Worm (Caenorhabditis elegans): Measurements from ENCODE around the gene Y110A2AL.7.

The Y110A2AL.7 gene

DNA sequence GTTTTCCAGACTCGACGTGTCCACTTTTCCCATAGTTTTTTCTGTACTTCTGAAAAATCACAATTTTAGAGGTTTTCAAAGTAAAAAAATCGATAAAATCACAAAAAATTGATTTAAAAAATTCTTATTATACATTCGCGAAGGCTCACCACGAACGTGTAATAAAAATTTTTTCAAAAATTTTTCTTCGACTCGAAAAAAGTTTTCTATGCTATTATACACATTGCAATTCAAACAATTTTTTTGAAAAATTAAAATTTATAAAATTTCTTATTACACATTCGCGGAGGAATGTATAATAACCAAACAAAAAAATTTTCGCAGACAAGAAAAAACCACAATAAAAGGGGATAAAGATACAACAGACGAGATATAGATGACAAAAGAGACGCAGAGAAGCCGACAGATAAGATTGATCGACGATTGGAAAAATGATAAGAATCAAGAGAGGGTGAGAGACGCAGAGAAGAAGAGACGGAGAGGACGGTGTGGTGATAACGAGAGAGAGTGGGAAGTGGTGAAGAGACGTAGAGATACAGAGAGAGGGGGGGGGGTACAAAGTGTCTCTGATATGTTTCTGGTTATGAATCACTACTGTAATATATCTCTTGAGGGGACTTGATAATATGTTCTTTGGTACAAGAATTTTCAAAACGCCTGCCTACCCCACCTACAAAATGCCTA is 42.3 kb downstream of the Y110A2AL.7 start, which contains the start of gene nhr-119:
nhr-119 (minus strand) TSS at position 51 of the 684 bp plus-strand sequence.
- TF ChIP-seq unc-62 (GFP tag; optimal IDR thresholded peaks at IDR 0.05) (peak; percentile 11), eor-1 (tag; optimal IDR thresholded peaks at IDR 0.05) (no peak), pha-4 (tag; optimal IDR thresholded peaks at IDR 0.05) (peak; percentile 31), fkh-10 (GFP tag; optimal IDR thresholded peaks at IDR 0.05) (no peak), unc-39 (tag; optimal IDR thresholded peaks at IDR 0.05) (no peak), nhr-12 (tag; optimal IDR thresholded peaks at IDR 0.05) (no peak), elt-2 (tag; optimal IDR thresholded peaks at IDR 0.05) (peak; percentile 96), lsy-12 (tag; optimal IDR thresholded peaks at IDR 0.05) (no peak), lin-39 (tag; optimal IDR thresholded peaks at IDR 0.05) (no peak), nhr-76 (tag; optimal IDR thresholded peaks at IDR 0.05) (no peak), elt-3 (tag; optimal IDR thresholded peaks at IDR 0.05) (peak in 2 of 3 experiments; percentile 74 to 92), lin-15B (tag; optimal IDR thresholded peaks at IDR 0.05) (peak; percentile 10), jun-1 (tag; optimal IDR thresholded peaks at IDR 0.05) (peak; percentile 81), daf-12 (tag; optimal IDR thresholded peaks at IDR 0.05) (no peak), nhr-23 (tag; optimal IDR thresholded peaks at IDR 0.05) (peak; percentile 92), ama-1 (optimal IDR thresholded peaks at IDR 0.05) (no peak), nfya-1 (tag; optimal IDR thresholded peaks at IDR 0.05; ENCODE audit: insufficient read depth) (peak; percentile 65), R02D3.7 (tag; optimal IDR thresholded peaks at IDR 0.05) (peak; percentile 48), pqm-1 (tag; optimal IDR thresholded peaks at IDR 0.05) (peak; percentile 92), nhr-43 (tag; optimal IDR thresholded peaks at IDR 0.05; ENCODE audit: poor library complexity, severe bottlenecking) (peak; percentile 93), nhr-25 (tag; optimal IDR thresholded peaks at IDR 0.05) (peak; percentile 85), sea-2 (GFP tag; optimal IDR thresholded peaks at IDR 0.05) (no peak), elt-1 (tag; optimal IDR thresholded peaks at IDR 0.05) (peak; percentile 74), nhr-11 (tag; optimal IDR thresholded peaks at IDR 0.05) (peak; percentile 19), skn-1 (tag; optimal IDR thresholded peaks at IDR 0.05) (peak; percentile 20), ceh-28 (tag; optimal IDR thresholded peaks at IDR 0.05) (peak; percentile 90)

DNA sequence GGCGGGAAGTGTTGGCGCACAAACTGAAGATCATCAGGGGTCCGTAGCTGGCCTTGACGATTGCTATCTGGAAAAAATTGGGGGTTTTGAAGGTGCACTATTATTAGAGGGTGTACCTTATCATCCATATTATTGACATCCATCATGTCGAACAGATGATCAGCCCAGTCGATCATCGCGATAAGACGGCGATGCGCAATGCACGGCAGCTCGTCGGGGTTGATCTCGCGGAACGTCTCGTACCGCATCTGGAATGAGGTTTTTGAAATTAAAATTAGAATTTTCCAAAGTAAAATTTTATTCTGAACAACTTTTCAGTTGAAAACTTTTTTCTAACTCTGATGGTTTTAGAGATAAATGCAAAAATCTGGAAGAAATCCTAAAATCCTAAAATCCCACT is 45.0 kb downstream of the Y110A2AL.7 start:
- no peak for TF ChIP-seq ceh-82 (tag; optimal IDR thresholded peaks at IDR 0.05)
- no peak for TF ChIP-seq egl-27 (tag; optimal IDR thresholded peaks at IDR 0.05)
- no peak for TF ChIP-seq pha-4 (tag; optimal IDR thresholded peaks at IDR 0.05)
- no peak for TF ChIP-seq nhr-28 (tag; optimal IDR thresholded peaks at IDR 0.05)
- TF ChIP-seq sea-2 (GFP tag; optimal IDR thresholded peaks at IDR 0.05), result no peak
- TF ChIP-seq aly-2 (tag; optimal IDR thresholded peaks at IDR 0.05), result no peak
- no peak for TF ChIP-seq mml-1 (tag; optimal IDR thresholded peaks at IDR 0.05)
- no peak for TF ChIP-seq zag-1 (tag; optimal IDR thresholded peaks at IDR 0.05)
- TF ChIP-seq nhr-43 (tag; optimal IDR thresholded peaks at IDR 0.05; ENCODE audit: poor library complexity, severe bottlenecking), result no peak
- no peak for TF ChIP-seq elt-1 (tag; optimal IDR thresholded peaks at IDR 0.05)
- no peak for TF ChIP-seq elt-2 (tag; optimal IDR thresholded peaks at IDR 0.05)
- TF ChIP-seq nfya-1 (tag; optimal IDR thresholded peaks at IDR 0.05; ENCODE audit: insufficient read depth), result no peak
- TF ChIP-seq mdl-1 (tag; optimal IDR thresholded peaks at IDR 0.05), result no peak

DNA sequence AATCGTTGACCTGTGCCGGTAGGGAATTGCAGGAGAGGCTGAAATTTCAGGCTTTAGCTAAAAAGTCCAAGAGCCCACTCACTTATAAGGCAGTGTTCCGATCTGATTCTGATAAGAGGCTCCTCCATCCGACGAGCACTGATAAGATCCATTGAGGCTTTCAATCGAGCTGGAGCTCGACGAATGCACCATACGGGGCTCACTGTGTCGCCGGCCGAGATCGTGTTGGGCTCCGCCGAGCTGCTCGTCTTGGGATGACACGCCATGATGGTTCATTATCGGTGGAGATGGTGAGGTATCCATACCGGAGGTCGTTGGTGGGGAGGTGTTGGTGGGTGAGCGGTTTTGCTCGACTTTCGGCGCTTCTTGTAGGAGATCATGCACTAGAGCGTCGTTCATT is 46.6 kb downstream of the Y110A2AL.7 start:
- TF ChIP-seq unc-39 (tag; optimal IDR thresholded peaks at IDR 0.05) (no peak), pqm-1 (tag; optimal IDR thresholded peaks at IDR 0.05) (no peak), ceh-28 (tag; optimal IDR thresholded peaks at IDR 0.05) (no peak), nhr-23 (tag; optimal IDR thresholded peaks at IDR 0.05) (no peak)

DNA sequence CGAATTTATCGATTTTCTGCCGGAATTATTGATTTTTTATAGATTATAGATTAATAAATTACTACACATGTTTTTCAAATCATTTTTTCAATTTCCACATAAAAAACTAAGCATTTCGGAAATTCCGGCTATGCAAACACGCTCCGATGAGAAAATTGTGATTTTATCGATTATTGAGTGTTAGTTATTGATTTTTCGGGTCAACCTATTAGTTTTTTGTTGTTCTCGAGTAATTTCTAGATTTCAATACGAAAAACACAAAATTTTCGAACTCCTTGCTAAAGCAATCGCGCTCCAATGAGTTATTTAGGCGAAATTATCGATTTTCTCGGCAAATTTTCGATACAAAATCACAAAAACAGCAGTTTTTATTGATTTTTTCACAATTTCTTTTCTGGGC is 47.6 kb downstream of the Y110A2AL.7 start:
- TF ChIP-seq egl-27 (tag; optimal IDR thresholded peaks at IDR 0.05) (no peak), ceh-28 (tag; optimal IDR thresholded peaks at IDR 0.05) (peak; percentile 75)

All from whole organism, L3 larva.